3 worm cellular contexts compared by ENCODE assay signal in genomic region chrX:8285169-8285796, ce11.
TF ChIP-seq lines count a peak whose summit lies in the region.

TSS of gene fis-2 (minus strand) at chrX:8285219.
TSS of gene F13B9.2 (plus strand) at chrX:8285683.

TF ChIP-seq in whole organism, L1 larva, 84 proteins besides CTCF, POLR2A, EP300 and RAD21:
- TF ChIP-seq ceh-8 (GFP tag; optimal IDR thresholded peaks at IDR 0.05; lab: Kevin White, UChicago) (no peak), blmp-1 (tag; optimal IDR thresholded peaks at IDR 0.05; lab: Kevin White, UChicago) (peak; percentile 82), nhr-77 (tag; optimal IDR thresholded peaks at IDR 0.05; lab: Kevin White, UChicago) (no peak), efl-1 (optimal IDR thresholded peaks at IDR 0.05; lab: Kevin White, UChicago) (no peak), efl-1 (GFP tag; optimal IDR thresholded peaks at IDR 0.05 in 1 of 2; lab: Kevin White, UChicago) (peak in 1 of 2 experiments; percentile 74), mab-9 (GFP tag; IDR thresholded peaks at IDR 0.05; lab: Robert Waterston, UW) (no peak)

TF ChIP-seq in whole organism, L3 larva, 47 proteins besides CTCF, POLR2A, EP300 and RAD21:
- TF ChIP-seq hmg-11 (tag; optimal IDR thresholded peaks at IDR 0.05; lab: Kevin White, UChicago) (no peak), nhr-23 (tag; optimal IDR thresholded peaks at IDR 0.05; lab: Kevin White, UChicago) (peak; percentile 46)

TF ChIP-seq in whole organism, mixed stage, embryonic, 35 proteins besides CTCF, POLR2A, EP300 and RAD21:
- TF ChIP-seq ces-1 (GFP tag; optimal IDR thresholded peaks at IDR 0.05; lab: Kevin White, UChicago) (no peak), cnd-1 (tag; optimal IDR thresholded peaks at IDR 0.05; lab: Kevin White, UChicago) (no peak), drap-1 (GFP tag; optimal IDR thresholded peaks at IDR 0.05; lab: Kevin White, UChicago) (no peak), ham-2 (GFP tag; optimal IDR thresholded peaks at IDR 0.05; lab: Kevin White, UChicago) (peak; percentile 36), unc-120 (tag; optimal IDR thresholded peaks at IDR 0.05; lab: Kevin White, UChicago; ENCODE audit: poor library complexity, severe bottlenecking) (no peak), blmp-1 (tag; optimal IDR thresholded peaks at IDR 0.05; lab: Kevin White, UChicago) (peak; percentile 1), nhr-28 (tag; optimal IDR thresholded peaks at IDR 0.05; lab: Kevin White, UChicago) (no peak), elt-1 (tag; optimal IDR thresholded peaks at IDR 0.05; lab: Kevin White, UChicago; ENCODE audit: borderline replicate concordance, insufficient read depth) (peak; percentile 89)
